Fruit fly (Drosophila melanogaster) Kc167 (cell line): ENCODE data around the gene CG6621.

Source experiments
- Myc ChIP-seq: fragments of >200 bp; optimal IDR thresholded peaks from 2 replicates; lab custom pipeline; 2017; ENCODE audit warnings: missing external identifiers
- Sin3A ChIP-seq: fragments of >200 bp; optimal IDR thresholded peaks from 2 replicates; lab custom pipeline; 2018; ENCODE audit warnings: missing external identifiers
- h ChIP-seq: fragments of >200 bp; optimal IDR thresholded peaks from 3 replicates; lab custom pipeline; 2018; ENCODE audit warnings: missing external identifiers
- insv ChIP-seq: fragments of >200 bp; optimal IDR thresholded peaks from 3 replicates; lab custom pipeline; 2018; ENCODE audit warnings: missing external identifiers
- psq ChIP-seq: fragments of >200 bp; optimal IDR thresholded peaks from 2 replicates; lab custom pipeline; 2017; ENCODE audit warnings: missing external identifiers
- ttk ChIP-seq: sonication (Bioruptor generic); optimal IDR thresholded peaks from 2 replicates; lab custom pipeline; 2017; ENCODE audit warnings: missing external identifiers

The CG6621 gene

DNA sequence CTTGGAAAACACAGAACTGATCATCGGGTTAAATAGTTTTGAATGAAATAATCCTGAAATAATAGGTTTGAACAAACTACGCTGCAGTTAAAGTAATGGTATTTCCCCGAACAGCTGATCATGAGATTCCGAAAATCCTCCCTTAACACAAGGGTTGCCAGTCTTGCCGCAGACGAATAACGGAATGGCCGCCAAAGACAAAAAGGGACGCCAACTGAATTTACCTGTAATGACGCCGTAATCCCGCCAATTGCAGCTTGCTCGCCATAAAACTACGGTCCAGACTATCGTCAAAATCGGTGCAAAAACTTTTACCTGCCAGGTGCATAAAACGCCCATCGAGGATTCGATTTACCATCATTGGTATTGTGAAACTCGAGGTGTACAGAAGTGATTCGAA is 36.7 kb downstream of the CG6621 start, which contains the start of gene CG4570:
TSS of gene CG4570 (plus strand) at position 190 of the 400 bp plus-strand sequence.
- TF ChIP-seq psq (lab: Kevin White, UChicago) (no peak), h (lab: Kevin White, UChicago) (no peak), ttk (no peak), insv (lab: Kevin White, UChicago) (no peak), Myc (lab: Kevin White, UChicago) (no peak), Sin3A (lab: Kevin White, UChicago) (no peak)

DNA sequence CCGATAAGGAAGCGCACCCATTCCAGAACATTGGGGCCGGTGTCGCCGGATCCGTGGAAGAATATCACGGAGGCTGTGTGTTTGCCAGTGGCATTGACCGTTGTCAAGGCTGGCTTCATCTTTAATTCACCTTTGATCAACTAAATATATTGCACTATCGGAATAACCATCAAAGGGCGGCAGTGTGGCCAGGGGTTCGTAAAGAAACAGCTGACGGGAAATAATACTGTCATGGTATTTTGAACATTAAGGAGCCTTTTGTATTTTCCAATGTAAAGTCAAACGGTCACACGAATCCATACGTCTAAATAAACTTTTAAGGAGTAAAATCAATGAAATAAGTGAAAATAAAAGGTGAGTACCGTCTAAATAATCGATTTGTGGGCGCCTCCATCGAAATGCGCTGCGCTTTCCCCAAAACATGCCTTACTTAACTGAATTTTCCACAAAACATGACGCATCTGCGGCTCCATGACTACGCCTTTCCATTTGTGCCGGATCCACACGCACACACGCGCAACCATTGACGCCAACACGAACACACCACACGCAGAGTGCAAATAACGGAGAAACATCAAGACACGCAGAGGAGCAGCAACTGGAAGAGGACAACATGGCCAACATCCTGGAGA is 39.0 kb downstream of the CG6621 start, which contains the start of the genes CG6567 and CG4511:
TSS of gene CG6567 (minus strand) at position 209 of the 632 bp plus-strand sequence.
TSS of gene CG4511 (plus strand) at position 259 of the 632 bp plus-strand sequence.
- TF ChIP-seq insv (lab: Kevin White, UChicago) (no peak), h (lab: Kevin White, UChicago) (no peak), psq (lab: Kevin White, UChicago) (no peak), Myc (lab: Kevin White, UChicago) (no peak), ttk (no peak), Sin3A (lab: Kevin White, UChicago) (no peak)

DNA sequence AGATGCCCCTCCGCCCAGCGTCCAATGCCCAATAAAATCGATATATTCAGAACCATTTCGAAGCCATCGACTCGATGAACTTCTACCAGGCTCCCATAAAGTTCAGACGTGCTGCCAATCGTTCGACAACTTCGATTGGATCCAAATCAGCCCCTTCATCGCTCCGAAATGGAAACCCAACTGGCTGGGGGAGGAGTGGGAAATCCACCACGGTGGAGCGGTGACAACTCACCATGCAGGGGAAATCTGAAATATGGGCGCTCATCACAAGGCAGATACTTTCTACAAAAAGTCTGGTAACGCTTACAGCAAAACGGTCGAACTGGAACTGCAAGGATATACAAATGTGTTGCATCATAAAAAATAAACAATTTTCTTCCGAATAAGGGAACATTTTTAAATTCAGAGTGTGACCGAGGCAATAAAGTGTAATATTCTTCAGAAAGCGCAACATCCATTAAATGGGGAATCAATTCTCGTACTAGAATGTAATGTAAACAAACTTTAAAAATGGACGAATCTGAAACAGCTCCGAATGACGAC is 41.0 kb downstream of the CG6621 start, which contains the start of gene CG4565:
TSS of gene CG4565 (plus strand) at position 493 of the 543 bp plus-strand sequence.
- TF ChIP-seq h (lab: Kevin White, UChicago), result no peak
- no peak for TF ChIP-seq Sin3A (lab: Kevin White, UChicago)
- no peak for TF ChIP-seq ttk
- no peak for TF ChIP-seq psq (lab: Kevin White, UChicago)
- no peak for TF ChIP-seq insv (lab: Kevin White, UChicago)
- TF ChIP-seq Myc (lab: Kevin White, UChicago), result no peak

DNA sequence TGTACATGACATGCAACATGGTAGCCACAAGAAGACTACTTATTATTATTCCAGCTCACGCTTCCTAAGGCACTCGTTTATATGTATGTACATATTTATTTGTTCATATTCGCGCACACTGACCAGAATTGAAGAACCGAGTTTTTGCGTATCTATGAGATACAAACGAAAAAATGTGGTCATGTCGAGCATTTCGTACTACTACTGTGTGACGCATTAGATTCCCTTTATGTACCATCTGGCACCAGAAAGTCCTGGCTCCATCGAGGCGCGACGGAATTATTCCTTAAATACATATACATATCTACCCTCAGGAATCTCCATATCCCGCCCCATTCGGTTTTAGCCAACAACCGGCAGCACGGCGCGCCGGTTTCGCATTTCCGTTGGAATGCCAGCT is 42.7 kb downstream of the CG6621 start:
- TF ChIP-seq Sin3A (lab: Kevin White, UChicago) (no peak), ttk (no peak), Myc (lab: Kevin White, UChicago) (no peak), psq (lab: Kevin White, UChicago) (no peak), insv (lab: Kevin White, UChicago) (no peak), h (lab: Kevin White, UChicago) (no peak)

DNA sequence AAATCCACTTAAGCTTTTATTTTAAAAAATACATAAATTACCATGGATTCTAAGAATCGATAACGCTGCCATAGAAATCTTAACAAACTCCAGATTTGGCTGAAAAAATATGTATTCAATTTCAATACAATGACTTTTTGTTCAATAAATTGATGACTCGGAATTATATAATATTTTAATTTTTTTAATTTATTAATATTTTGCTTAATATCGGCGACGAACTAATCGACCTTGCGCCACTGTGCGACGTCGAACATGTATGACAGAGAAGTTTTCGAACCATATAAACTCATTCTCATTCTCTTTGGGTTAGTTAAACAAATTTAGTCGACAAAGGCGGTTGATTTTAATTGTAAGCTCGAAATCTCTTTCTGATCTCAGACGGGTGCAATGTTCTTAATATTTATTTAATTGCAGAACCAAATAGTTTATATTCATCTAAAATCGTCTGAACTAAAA is 43.8 kb downstream of the CG6621 start, which contains the start of gene CG42394:
TSS of gene CG42394 (plus strand) at position 311 of the 459 bp plus-strand sequence.
- TF ChIP-seq insv (lab: Kevin White, UChicago) (no peak), Sin3A (lab: Kevin White, UChicago) (no peak), psq (lab: Kevin White, UChicago) (no peak), h (lab: Kevin White, UChicago) (no peak), ttk (no peak), Myc (lab: Kevin White, UChicago) (no peak)

DNA sequence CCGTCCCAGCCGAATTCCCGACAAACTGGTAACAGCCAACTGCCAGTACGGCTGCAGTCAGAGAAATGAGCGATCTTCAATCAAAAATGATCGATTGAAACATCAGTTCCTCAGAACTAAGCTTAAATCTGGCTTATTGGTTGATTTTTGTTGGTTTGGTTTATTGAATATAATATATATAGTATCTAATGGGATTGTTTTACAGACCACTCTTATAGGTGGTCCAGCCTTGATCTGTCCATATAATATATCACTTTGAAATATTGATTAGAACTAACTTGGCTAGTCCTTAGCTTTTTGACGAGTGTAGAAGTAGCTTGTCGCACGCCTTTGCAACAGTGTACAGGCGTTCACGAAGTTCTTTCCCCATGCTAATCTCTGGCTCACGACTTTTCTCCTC is 50.9 kb downstream of the CG6621 start:
- no peak for TF ChIP-seq h (lab: Kevin White, UChicago)
- no peak for TF ChIP-seq Myc (lab: Kevin White, UChicago)
- no peak for TF ChIP-seq psq (lab: Kevin White, UChicago)
- no peak for TF ChIP-seq insv (lab: Kevin White, UChicago)
- no peak for TF ChIP-seq Sin3A (lab: Kevin White, UChicago)
- no peak for TF ChIP-seq ttk
